Worm (Caenorhabditis elegans) whole organism, midembryonic: ENCODE data around the gene nlp-32.
A peak's percentile ranks its signal among the peaks of the same experiment; 100 is the strongest.

ENCODE experiments used
- T22C8.4 ChIP-seq: fragments of 200-800 bp; sonication (Bioruptor generic); IDR thresholded peaks from 2 replicates; pipeline ENCODE4 v1.3.6; 2022; ENCODE audit warnings: missing genetic modification characterization, missing compliant biosample characterization
- cog-1 ChIP-seq: sonication (generic microtip); optimal IDR thresholded peaks from 2 replicates; lab custom pipeline; 2016; ENCODE audit warnings: missing genetic modification characterization, missing compliant biosample characterization
- flt-1 ChIP-seq: fragments of 200-800 bp; sonication (Bioruptor generic); IDR thresholded peaks from 2 replicates; pipeline ENCODE4 v1.3.6; 2022; ENCODE audit warnings: missing genetic modification characterization, missing compliant biosample characterization
- klf-2 ChIP-seq: fragments of 200-800 bp; sonication (Bioruptor generic); conservative IDR thresholded peaks from 2 replicates; pipeline ENCODE4 v1.3.6; 2022; ENCODE audit warnings: missing genetic modification reagents, missing genetic modification characterization, missing compliant biosample characterization
- med-1 ChIP-seq: sonication (generic microtip); optimal IDR thresholded peaks from 2 replicates; lab custom pipeline; 2017; ENCODE audit warnings: missing genetic modification characterization, mild to moderate bottlenecking, missing compliant biosample characterization, antibody characterized with exemption, missing genetic modification reagents; ENCODE audit not compliant: insufficient read depth
- ref-1 ChIP-seq: fragments of 200-800 bp; sonication (Bioruptor generic); conservative IDR thresholded peaks from 2 replicates; pipeline ENCODE4 v1.3.6; 2022; ENCODE audit warnings: missing genetic modification reagents, missing genetic modification characterization, missing compliant biosample characterization
- tab-1 ChIP-seq: fragments of 200-800 bp; sonication (Bioruptor generic); IDR thresholded peaks from 2 replicates; pipeline ENCODE4 v1.3.6; 2022; ENCODE audit warnings: missing genetic modification characterization, missing compliant biosample characterization
- ztf-23 ChIP-seq: fragments of 200-800 bp; sonication (Bioruptor generic); IDR thresholded peaks from 2 replicates; pipeline ENCODE4 v1.3.6; 2022; ENCODE audit warnings: missing genetic modification reagents, missing genetic modification characterization, missing compliant biosample characterization
- ztf-29 ChIP-seq: fragments of 200-800 bp; sonication (Bioruptor generic); IDR thresholded peaks from 2 replicates; pipeline ENCODE4 v1.3.6; 2022; ENCODE audit warnings: missing genetic modification reagents, missing genetic modification characterization, missing compliant biosample characterization

nlp-32 gene

DNA sequence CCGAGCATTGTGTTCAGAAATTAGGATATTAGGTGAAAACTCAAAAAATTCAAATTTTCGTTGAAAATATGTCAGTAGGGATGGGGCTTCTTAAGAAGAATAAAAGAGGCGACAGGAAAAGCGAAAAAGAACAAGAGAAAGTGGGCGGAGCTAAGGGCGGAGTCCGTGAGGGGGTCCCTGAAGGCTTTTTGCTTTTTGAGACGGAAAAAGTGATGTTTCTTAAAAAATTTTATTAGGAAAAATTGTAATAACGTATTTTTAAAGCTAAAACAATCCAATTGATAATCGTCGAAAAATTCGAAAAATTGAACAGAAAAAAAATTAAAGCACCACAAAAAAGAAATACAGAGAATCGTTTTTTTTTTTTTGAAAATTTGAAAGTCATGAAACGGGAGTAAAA is 22.6 kb downstream of the nlp-32 start, which contains the start of gene Y55B1BR.6:
Y55B1BR.6 (minus strand) TSS at position 101 of the 400 bp plus-strand sequence.
- no peak for TF ChIP-seq ztf-29 (GFP tag; lab: Robert Waterston, UW)
- no peak for TF ChIP-seq klf-2 (GFP tag; lab: Robert Waterston, UW)
- no peak for TF ChIP-seq ref-1
- no peak for TF ChIP-seq cog-1
- no peak for TF ChIP-seq T22C8.4 (GFP tag; lab: Robert Waterston, UW)
- TF ChIP-seq ztf-23 (GFP tag; lab: Robert Waterston, UW) = no peak
- TF ChIP-seq med-1 = no peak
- TF ChIP-seq flt-1 (GFP tag; lab: Robert Waterston, UW) = no peak

- TF ChIP-seq ztf-29 (GFP tag; lab: Robert Waterston, UW) (no peak), T22C8.4 (GFP tag; lab: Robert Waterston, UW) (no peak), klf-2 (GFP tag; lab: Robert Waterston, UW) (no peak), ref-1 (no peak), flt-1 (GFP tag; lab: Robert Waterston, UW) (no peak), cog-1 (no peak)
Observed at ce11 chrIII:455793-456192, 30.6 kb downstream of the nlp-32 start.

- TF ChIP-seq med-1 = no peak
- TF ChIP-seq ztf-29 (GFP tag; lab: Robert Waterston, UW) = no peak
- no peak for TF ChIP-seq klf-2 (GFP tag; lab: Robert Waterston, UW)
- TF ChIP-seq ztf-23 (GFP tag; lab: Robert Waterston, UW) = no peak
- TF ChIP-seq T22C8.4 (GFP tag; lab: Robert Waterston, UW) = no peak
- TF ChIP-seq tab-1 = no peak
- TF ChIP-seq ref-1 = no peak
Observed at ce11 chrIII:446860-447259, 39.5 kb downstream of the nlp-32 start.

DNA sequence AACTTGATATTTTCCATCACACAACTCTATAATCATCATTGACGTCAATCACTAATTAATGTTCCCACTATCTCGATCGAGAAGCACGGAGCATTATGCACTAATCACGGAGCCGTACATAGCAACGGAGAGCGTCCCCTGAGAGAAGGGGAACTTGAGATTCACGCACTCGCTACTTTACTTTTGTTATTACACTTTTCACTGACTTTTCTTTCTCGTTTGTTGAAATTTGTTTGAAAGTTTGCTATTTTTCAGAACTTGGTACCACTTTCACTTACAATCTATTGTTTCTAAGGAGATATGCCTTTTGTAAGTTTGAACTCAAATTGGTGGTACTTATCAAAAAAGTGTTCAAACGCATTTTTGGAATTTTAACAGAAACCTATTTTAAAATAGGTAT is 42.2 kb downstream of the nlp-32 start, which contains the start of gene Y55B1BR.8:
Y55B1BR.8 (plus strand) TSS at position 301 of the 400 bp plus-strand sequence.
- no peak for TF ChIP-seq ztf-23 (GFP tag; lab: Robert Waterston, UW)
- TF ChIP-seq klf-2 (GFP tag; lab: Robert Waterston, UW) = no peak
- no peak for TF ChIP-seq med-1
- no peak for TF ChIP-seq tab-1
- TF ChIP-seq flt-1 (GFP tag; lab: Robert Waterston, UW) = no peak
- no peak for TF ChIP-seq ztf-29 (GFP tag; lab: Robert Waterston, UW)
- no peak for TF ChIP-seq ref-1

ce11 chrIII:439926-440325 is 46.4 kb downstream of the nlp-32 start, which contains the start of gene affl-1:
TSS of gene affl-1 (plus strand) at chrIII:440226.
- TF ChIP-seq cog-1 (no peak), ztf-29 (GFP tag; lab: Robert Waterston, UW) (no peak), ref-1 (no peak), klf-2 (GFP tag; lab: Robert Waterston, UW) (no peak), tab-1 (no peak), T22C8.4 (GFP tag; lab: Robert Waterston, UW) (no peak), med-1 (no peak)

ce11 chrIII:437033-437432 is 49.3 kb downstream of the nlp-32 start:
- TF ChIP-seq flt-1 (GFP tag; lab: Robert Waterston, UW) = peak; percentile 26; the same call in 1 of the 2 replicates
- no peak for TF ChIP-seq ref-1
